Worm (Caenorhabditis elegans) whole organism, young adult: ENCODE measurements around the gene Y46G5A.8.

ENCODE experiments used
- B0019.2 ChIP-seq: fragments of 200-800 bp; sonication (Bioruptor generic); conservative IDR thresholded peaks from 2 replicates; pipeline ENCODE4 v1.3.6; 2022; ENCODE audit warnings: missing genetic modification reagents, missing genetic modification characterization, missing compliant biosample characterization
- B0336.3 ChIP-seq: fragments of 200-800 bp; sonication (Bioruptor generic); IDR thresholded peaks from 2 replicates; pipeline ENCODE4 v1.3.6; 2022; ENCODE audit warnings: missing genetic modification characterization, missing compliant biosample characterization
- C17E4.6 ChIP-seq: fragments of 200-800 bp; sonication (Bioruptor generic); IDR thresholded peaks from 2 replicates; pipeline ENCODE4 v1.3.6; 2022; ENCODE audit warnings: missing genetic modification reagents, missing genetic modification characterization, missing compliant biosample characterization
- D2030.7 ChIP-seq: fragments of 200-800 bp; sonication (Bioruptor generic); IDR thresholded peaks from 2 replicates; pipeline ENCODE4 v1.3.6; 2022; ENCODE audit warnings: missing genetic modification reagents, missing genetic modification characterization, missing compliant biosample characterization
- F22D6.2 ChIP-seq: sonication (generic microtip); optimal IDR thresholded peaks from 2 replicates; lab custom pipeline; 2016; ENCODE audit warnings: mild to moderate bottlenecking, missing genetic modification characterization, missing compliant biosample characterization
- F23B12.7 ChIP-seq: sonication (generic microtip); optimal IDR thresholded peaks from 2 replicates; lab custom pipeline; 2017; ENCODE audit warnings: missing genetic modification characterization, mild to moderate bottlenecking, missing compliant biosample characterization, antibody characterized with exemption, moderate library complexity; ENCODE audit not compliant: insufficient read depth
- F37B4.10 ChIP-seq: fragments of 200-800 bp; sonication (Bioruptor generic); IDR thresholded peaks from 2 replicates; pipeline ENCODE4 v1.3.6; 2022; ENCODE audit warnings: missing genetic modification characterization, missing compliant biosample characterization
- F49E8.2 ChIP-seq: sonication (generic microtip); optimal IDR thresholded peaks from 3 replicates; lab custom pipeline; 2017; ENCODE audit warnings: missing genetic modification characterization, mild to moderate bottlenecking, missing compliant biosample characterization, antibody characterized with exemption, moderate library complexity; ENCODE audit not compliant: insufficient read depth
- F52B5.7 ChIP-seq: sonication (generic microtip); optimal IDR thresholded peaks from 2 replicates; lab custom pipeline; 2016; ENCODE audit warnings: mild to moderate bottlenecking, missing genetic modification characterization, missing compliant biosample characterization
- K11D2.4 ChIP-seq: fragments of 200-800 bp; sonication (Bioruptor generic); IDR thresholded peaks from 2 replicates; pipeline ENCODE4 v1.3.6; 2022; ENCODE audit warnings: missing genetic modification reagents, missing genetic modification characterization, missing compliant biosample characterization
- K12H6.12 ChIP-seq: fragments of 200-800 bp; sonication (Bioruptor generic); optimal IDR thresholded peaks from 2 replicates; lab custom pipeline; 2018; ENCODE audit warnings: mild to moderate bottlenecking, missing genetic modification characterization, missing compliant biosample characterization
- Y56A3A.18 ChIP-seq: fragments of 200-800 bp; sonication (Bioruptor generic); IDR thresholded peaks from 2 replicates; pipeline ENCODE4 v1.3.6; 2022; ENCODE audit warnings: missing genetic modification reagents, missing genetic modification characterization, missing compliant biosample characterization
- Y67H2A.10 ChIP-seq: fragments of 200-800 bp; sonication (Bioruptor generic); conservative IDR thresholded peaks from 2 replicates; pipeline ENCODE4 v1.3.6; 2022; ENCODE audit warnings: missing genetic modification reagents, missing genetic modification characterization, missing compliant biosample characterization
- Y95B8A.8 ChIP-seq: fragments of 200-800 bp; sonication (Bioruptor generic); IDR thresholded peaks from 2 replicates; pipeline ENCODE4 v1.3.6; 2022; ENCODE audit warnings: missing genetic modification reagents, missing genetic modification characterization, missing compliant biosample characterization
- ama-1 ChIP-seq, 3 experiments: fragments of 150-350 bp in 1 of 3; sonication (generic microtip) in 2 of 3; optimal IDR thresholded peaks; 2 replicates each; lab custom pipeline; 2014 to 2018; ENCODE audit warnings: missing biosample characterization in 2 of 3, missing genetic modification characterization in 2 of 3, missing genetic modification reagents in 2 of 3
- aptf-2 ChIP-seq: fragments of 200-800 bp; sonication (Bioruptor generic); conservative IDR thresholded peaks from 2 replicates; pipeline ENCODE4 v1.3.6; 2022; ENCODE audit warnings: missing genetic modification reagents, missing genetic modification characterization, missing compliant biosample characterization
- bed-2 ChIP-seq: fragments of 200-800 bp; sonication (Bioruptor generic); IDR thresholded peaks from 2 replicates; pipeline ENCODE4 v1.3.6; 2022; ENCODE audit warnings: missing genetic modification reagents, missing genetic modification characterization, missing compliant biosample characterization
- ceh-40 ChIP-seq: fragments of 200-800 bp; sonication (Bioruptor generic); IDR thresholded peaks from 2 replicates; pipeline ENCODE4 v1.3.6; 2022; ENCODE audit warnings: missing genetic modification characterization, missing compliant biosample characterization
- dox-1 ChIP-seq: fragments of 200-800 bp; sonication (Bioruptor generic); IDR thresholded peaks from 2 replicates; pipeline ENCODE4 v1.3.6; 2022; ENCODE audit warnings: missing genetic modification reagents, missing genetic modification characterization, missing compliant biosample characterization
- egl-44 ChIP-seq: fragments of 200-800 bp; sonication (Bioruptor generic); IDR thresholded peaks from 2 replicates; pipeline ENCODE4 v1.3.6; 2022; ENCODE audit warnings: missing genetic modification reagents, missing genetic modification characterization, missing compliant biosample characterization
- egrh-3 ChIP-seq: fragments of 200-800 bp; sonication (Bioruptor generic); IDR thresholded peaks from 2 replicates; pipeline ENCODE4 v1.3.6; 2022; ENCODE audit warnings: missing genetic modification reagents, missing genetic modification characterization, missing compliant biosample characterization
- ets-4 ChIP-seq: fragments of 200-800 bp; sonication (Bioruptor generic); optimal IDR thresholded peaks from 2 replicates; lab custom pipeline; 2018; ENCODE audit warnings: mild to moderate bottlenecking, missing genetic modification characterization, missing compliant biosample characterization
- lag-1 ChIP-seq: fragments of 200-800 bp; sonication (Bioruptor generic); IDR thresholded peaks from 2 replicates; pipeline ENCODE4 v1.3.6; 2022; ENCODE audit warnings: missing genetic modification reagents, missing genetic modification characterization, missing compliant biosample characterization
- lin-26 ChIP-seq: fragments of 200-800 bp; sonication (Bioruptor generic); IDR thresholded peaks from 2 replicates; pipeline ENCODE4 v1.3.6; 2022; ENCODE audit warnings: missing genetic modification reagents, missing genetic modification characterization, missing compliant biosample characterization
- lsl-1 ChIP-seq: fragments of 200-800 bp; sonication (Bioruptor generic); optimal IDR thresholded peaks from 2 replicates; lab custom pipeline; 2018; ENCODE audit warnings: mild to moderate bottlenecking, missing genetic modification characterization, moderate library complexity, missing compliant biosample characterization
- lsy-27 ChIP-seq: sonication (generic microtip); optimal IDR thresholded peaks from 2 replicates; lab custom pipeline; 2017; ENCODE audit warnings: missing genetic modification characterization, mild to moderate bottlenecking, missing compliant biosample characterization, antibody characterized with exemption, missing genotype, borderline replicate concordance; ENCODE audit not compliant: insufficient read depth
- madf-10 ChIP-seq: sonication (generic microtip); optimal IDR thresholded peaks from 2 replicates; lab custom pipeline; 2016; ENCODE audit warnings: mild to moderate bottlenecking, missing genetic modification characterization, missing compliant biosample characterization
- madf-6 ChIP-seq: fragments of 200-800 bp; sonication (Bioruptor generic); IDR thresholded peaks from 2 replicates; pipeline ENCODE4 v1.3.6; 2022; ENCODE audit warnings: missing genetic modification reagents, missing genetic modification characterization, missing compliant biosample characterization
- mel-28 ChIP-seq: sonication (generic microtip); optimal IDR thresholded peaks from 2 replicates; lab custom pipeline; 2016; ENCODE audit warnings: borderline replicate concordance, mild to moderate bottlenecking, missing genetic modification characterization, missing compliant biosample characterization
- nhr-120 ChIP-seq: fragments of 200-800 bp; sonication (Bioruptor generic); IDR thresholded peaks from 2 replicates; pipeline ENCODE4 v1.3.6; 2022; ENCODE audit warnings: missing genetic modification characterization, missing compliant biosample characterization
- nhr-80 ChIP-seq: sonication (generic microtip); optimal IDR thresholded peaks from 2 replicates; lab custom pipeline; 2016; ENCODE audit warnings: missing genetic modification characterization, missing compliant biosample characterization
- nhr-90 ChIP-seq: sonication (generic microtip); optimal IDR thresholded peaks from 2 replicates; lab custom pipeline; 2016; ENCODE audit warnings: missing genotype, mild to moderate bottlenecking, missing genetic modification characterization, missing compliant biosample characterization
- rec-8 ChIP-seq, 2 experiments: sonication (generic microtip); optimal IDR thresholded peaks; 2 replicates each; lab custom pipeline; 2016; ENCODE audit warnings: mild to moderate bottlenecking in 2 of 2, missing genetic modification characterization in 2 of 2, missing genetic modification reagents in 2 of 2, missing genotype in 2 of 2, missing biosample characterization in 1 of 2, missing compliant biosample characterization in 1 of 2, moderate library complexity in 1 of 2
- repo-1 ChIP-seq: sonication (generic microtip); optimal IDR thresholded peaks from 2 replicates; lab custom pipeline; 2017; ENCODE audit warnings: mild to moderate bottlenecking, missing genetic modification characterization, missing compliant biosample characterization
- rpc-1 ChIP-seq, 2 experiments: fragments of 150-350 bp in 1 of 2; sonication (generic microtip) in 1 of 2; optimal IDR thresholded peaks; 2 replicates each; lab custom pipeline; 2014 to 2018; ENCODE audit warnings: missing biosample characterization in 1 of 2, missing genetic modification characterization in 1 of 2, missing genetic modification reagents in 1 of 2, missing genotype in 1 of 2
- snpc-4 ChIP-seq, 5 experiments: fragments of 150-350 bp in 1 of 5; sonication (generic microtip) in 4 of 5; optimal IDR thresholded peaks; 2 replicates each; lab custom pipeline; 2014 to 2018; ENCODE audit warnings: missing genetic modification characterization in 5 of 5, missing biosample characterization in 3 of 5, antibody characterized with exemption in 2 of 5, mild to moderate bottlenecking in 2 of 5, missing compliant biosample characterization in 2 of 5, missing genotype in 2 of 5, moderate library complexity in 2 of 5, missing genetic modification reagents in 1 of 5
- tbp1 ChIP-seq: fragments of 200-800 bp; sonication (Bioruptor generic); optimal IDR thresholded peaks from 2 replicates; lab custom pipeline; 2018; ENCODE audit warnings: mild to moderate bottlenecking, missing genetic modification characterization, missing compliant biosample characterization
- tlf-1 ChIP-seq: fragments of 200-800 bp; sonication (Bioruptor generic); optimal IDR thresholded peaks from 2 replicates; lab custom pipeline; 2018; ENCODE audit warnings: mild to moderate bottlenecking, missing genetic modification characterization, missing compliant biosample characterization
- xnd-1 ChIP-seq: sonication (generic microtip); optimal IDR thresholded peaks from 2 replicates; lab custom pipeline; 2016; ENCODE audit warnings: missing genotype, missing genetic modification reagents, missing genetic modification characterization, missing compliant biosample characterization
- zfh-2 ChIP-seq: fragments of 200-800 bp; sonication (Bioruptor generic); conservative IDR thresholded peaks from 2 replicates; pipeline ENCODE4 v1.3.6; 2022; ENCODE audit warnings: missing genetic modification reagents, missing genetic modification characterization, missing compliant biosample characterization
- ztf-25 ChIP-seq: fragments of 200-800 bp; sonication (Bioruptor generic); IDR thresholded peaks from 2 replicates; pipeline ENCODE4 v1.3.6; 2022; ENCODE audit warnings: missing genetic modification reagents, missing genetic modification characterization, missing compliant biosample characterization
- ztf-28 ChIP-seq: fragments of 200-800 bp; sonication (Bioruptor generic); IDR thresholded peaks from 2 replicates; pipeline ENCODE4 v1.3.6; 2022; ENCODE audit warnings: missing genetic modification reagents, missing genetic modification characterization, missing compliant biosample characterization

Y46G5A.8 gene

ce11 chrII:12805765-12806384 is 49.7 kb downstream of the Y46G5A.8 start (continued):
- TF ChIP-seq madf-10: no peak
- no peak for TF ChIP-seq dox-1 (GFP tag; lab: Robert Waterston, UW)
- TF ChIP-seq lsl-1: peak; percentile 17
- no peak for TF ChIP-seq F23B12.7
- TF ChIP-seq D2030.7 (GFP tag; lab: Robert Waterston, UW): no peak
- TF ChIP-seq bed-2 (GFP tag; lab: Robert Waterston, UW): no peak
- TF ChIP-seq nhr-120 (GFP tag; lab: Robert Waterston, UW): no peak
- no peak for TF ChIP-seq Y95B8A.8 (GFP tag; lab: Robert Waterston, UW)
- no peak for TF ChIP-seq tlf-1
- TF ChIP-seq C17E4.6: no peak
- TF ChIP-seq lag-1 (GFP tag; lab: Robert Waterston, UW): no peak
- no peak for TF ChIP-seq mel-28
- no peak for TF ChIP-seq ets-4 (GFP tag; lab: Kevin White, UChicago)
- TF ChIP-seq snpc-4 (GFP tag; optimal IDR thresholded peaks at IDR 0.05; lab: Kevin White, UChicago): no peak
- peak in 1 of 4 experiments; percentile 40 for TF ChIP-seq snpc-4 (tag; optimal IDR thresholded peaks at IDR 0.05; lab: Kevin White, UChicago)
- no peak for TF ChIP-seq egl-44 (GFP tag; lab: Robert Waterston, UW)
- no peak for TF ChIP-seq B0336.3 (GFP tag; lab: Robert Waterston, UW)
- no peak for TF ChIP-seq nhr-90 (tag; lab: Kevin White, UChicago)
- TF ChIP-seq F49E8.2 (tag; lab: Kevin White, UChicago): no peak
- TF ChIP-seq B0019.2: no peak
- no peak for TF ChIP-seq F52B5.7 (tag; lab: Kevin White, UChicago)
- TF ChIP-seq ztf-28 (GFP tag; lab: Robert Waterston, UW): no peak
- no peak for TF ChIP-seq Y67H2A.10 (GFP tag; lab: Robert Waterston, UW)
- no peak for TF ChIP-seq aptf-2
- no peak for TF ChIP-seq rpc-1 (optimal IDR thresholded peaks at IDR 0.05; lab: Kevin White, UChicago)
- TF ChIP-seq rpc-1 (tag; optimal IDR thresholded peaks at IDR 0.05; lab: Kevin White, UChicago): no peak
- peak; percentile 3 for TF ChIP-seq tbp1 (GFP tag; lab: Kevin White, UChicago)
- no peak for TF ChIP-seq F37B4.10
- no peak for TF ChIP-seq madf-6
- no peak for TF ChIP-seq lsy-27 (tag; lab: Kevin White, UChicago)
- TF ChIP-seq lin-26 (GFP tag; lab: Robert Waterston, UW): no peak
- TF ChIP-seq K11D2.4 (GFP tag; lab: Robert Waterston, UW): no peak

ce11 chrII:12806602-12807182 is 50.6 kb downstream of the Y46G5A.8 start, which contains the start of gene spds-1:
TSS of gene spds-1 (plus strand) at chrII:12806899.
- TF ChIP-seq rpc-1 (optimal IDR thresholded peaks at IDR 0.05; lab: Kevin White, UChicago): no peak
- TF ChIP-seq rpc-1 (tag; optimal IDR thresholded peaks at IDR 0.05; lab: Kevin White, UChicago): no peak
- TF ChIP-seq ztf-25 (GFP tag; lab: Robert Waterston, UW): no peak
- no peak for TF ChIP-seq aptf-2
- no peak for TF ChIP-seq egrh-3 (GFP tag; lab: Robert Waterston, UW)
- TF ChIP-seq xnd-1: no peak
- peak; percentile 68 for TF ChIP-seq zfh-2 (GFP tag; lab: Robert Waterston, UW)
- TF ChIP-seq F23B12.7: no peak
- no peak for TF ChIP-seq ama-1 (optimal IDR thresholded peaks at IDR 0.05; lab: Kevin White, UChicago)
- TF ChIP-seq ama-1 (GFP tag; optimal IDR thresholded peaks at IDR 0.05; lab: Kevin White, UChicago): no peak
- no peak for TF ChIP-seq K12H6.12 (tag; lab: Kevin White, UChicago)
- TF ChIP-seq F22D6.2 (tag; lab: Kevin White, UChicago): no peak
- TF ChIP-seq F37B4.10: no peak
- TF ChIP-seq rec-8 (tag; optimal IDR thresholded peaks at IDR 0.05; lab: Kevin White, UChicago): no peak
- peak; percentile 28 for TF ChIP-seq nhr-80 (tag; lab: Kevin White, UChicago)
- TF ChIP-seq ceh-40 (GFP tag; lab: Robert Waterston, UW): no peak
- TF ChIP-seq repo-1 (tag; lab: Kevin White, UChicago): no peak
- TF ChIP-seq Y95B8A.8 (GFP tag; lab: Robert Waterston, UW): no peak
- TF ChIP-seq Y56A3A.18 (GFP tag; lab: Robert Waterston, UW): no peak
- TF ChIP-seq, all 124 proteins: peak for 2
